Worm (Caenorhabditis elegans) whole organism, L4 larva: ENCODE results near the gene C06C3.4.
A peak's percentile ranks its signal among the peaks of the same experiment; 100 is the strongest.

Source experiments
- D1046.2 ChIP-seq: fragments of 200-800 bp; sonication (Bioruptor generic); IDR thresholded peaks from 2 replicates; pipeline ENCODE4 v1.3.6; 2022; ENCODE audit warnings: missing genetic modification characterization, missing compliant biosample characterization
- F37D6.2 ChIP-seq: sonication (generic microtip); optimal IDR thresholded peaks from 2 replicates; lab custom pipeline; 2016; ENCODE audit warnings: mild to moderate bottlenecking, missing genetic modification characterization, missing compliant biosample characterization
- F44E2.7 ChIP-seq: fragments of 200-800 bp; sonication (Bioruptor generic); IDR thresholded peaks from 2 replicates; pipeline ENCODE4 v2.1.2; 2022; ENCODE audit warnings: missing genetic modification characterization, missing compliant biosample characterization
- R02D3.7 ChIP-seq: fragments of 150-350 bp; sonication (generic microtip); optimal IDR thresholded peaks from 3 replicates; lab custom pipeline; 2014; ENCODE audit warnings: missing biosample characterization, missing genetic modification characterization
- T26A8.4 ChIP-seq: fragments of 200-800 bp; sonication (Bioruptor generic); IDR thresholded peaks from 2 replicates; pipeline ENCODE4 v1.3.6; 2022; ENCODE audit warnings: missing genetic modification characterization, missing compliant biosample characterization
- Y48G9A.11 ChIP-seq: fragments of 200-800 bp; sonication (Bioruptor generic); IDR thresholded peaks from 2 replicates; pipeline ENCODE4 v1.3.6; 2022; ENCODE audit warnings: missing genetic modification reagents, missing genetic modification characterization, missing compliant biosample characterization
- aly-2 ChIP-seq: sonication (generic microtip); optimal IDR thresholded peaks from 2 replicates; lab custom pipeline; 2018; ENCODE audit warnings: missing biosample characterization, missing genetic modification characterization
- ceh-20 ChIP-seq: fragments of 200-800 bp; sonication (Bioruptor generic); IDR thresholded peaks from 2 replicates; pipeline ENCODE4 v1.3.6; 2022; ENCODE audit warnings: missing genetic modification reagents, missing genetic modification characterization, missing compliant biosample characterization
- daf-16 ChIP-seq, 3 experiments: sonication (generic microtip); optimal IDR thresholded peaks; 2 replicates each; lab custom pipeline; 2016 to 2017; ENCODE audit warnings: missing genetic modification characterization in 3 of 3, missing genetic modification reagents in 3 of 3, mild to moderate bottlenecking in 2 of 3, missing compliant biosample characterization in 2 of 3, missing biosample characterization in 1 of 3, moderate library complexity in 1 of 3
- fkh-10 ChIP-seq: fragments of 150-350 bp; optimal IDR thresholded peaks from 2 replicates; lab custom pipeline; 2014; ENCODE audit warnings: missing biosample characterization, missing genetic modification reagents, missing genetic modification characterization
- fos-1 ChIP-seq: fragments of 150-350 bp; optimal IDR thresholded peaks from 2 replicates; lab custom pipeline; 2014; ENCODE audit warnings: missing biosample characterization, missing genetic modification characterization
- hif-1 ChIP-seq, 2 experiments: sonication (generic microtip); optimal IDR thresholded peaks; 2 replicates each; lab custom pipeline; 2016 to 2017; ENCODE audit warnings: missing compliant biosample characterization in 2 of 2, missing genetic modification characterization in 2 of 2, missing genetic modification reagents in 2 of 2, missing genotype in 2 of 2, mild to moderate bottlenecking in 1 of 2
- hlh-11 ChIP-seq: fragments of 200-800 bp; sonication (Bioruptor generic); optimal IDR thresholded peaks from 2 replicates; lab custom pipeline; 2018; ENCODE audit warnings: mild to moderate bottlenecking, missing genetic modification characterization, missing compliant biosample characterization
- lin-1 ChIP-seq: fragments of 200-800 bp; sonication (Bioruptor generic); IDR thresholded peaks from 2 replicates; pipeline ENCODE4 v1.3.6; 2022; ENCODE audit warnings: missing genetic modification reagents, missing genetic modification characterization, missing compliant biosample characterization
- mes-2 ChIP-seq: sonication (generic microtip); optimal IDR thresholded peaks from 2 replicates; lab custom pipeline; 2016; ENCODE audit warnings: missing genotype, mild to moderate bottlenecking, missing genetic modification characterization, missing compliant biosample characterization; ENCODE audit not compliant: poor library complexity, severe bottlenecking
- nhr-10 ChIP-seq: fragments of 150-350 bp; optimal IDR thresholded peaks from 2 replicates; lab custom pipeline; 2014; ENCODE audit warnings: missing biosample characterization, missing genetic modification characterization
- nhr-28 ChIP-seq: fragments of 150-350 bp; optimal IDR thresholded peaks from 2 replicates; lab custom pipeline; 2014; ENCODE audit warnings: missing biosample characterization, missing genetic modification characterization
- nhr-48 ChIP-seq: sonication (generic microtip); optimal IDR thresholded peaks from 2 replicates; lab custom pipeline; 2016; ENCODE audit warnings: mild to moderate bottlenecking, missing genetic modification characterization, missing compliant biosample characterization
- nhr-77 ChIP-seq: fragments of 150-350 bp; optimal IDR thresholded peaks from 2 replicates; lab custom pipeline; 2014; ENCODE audit warnings: missing biosample characterization, missing genetic modification characterization
- pha-4 ChIP-seq, 2 experiments: fragments of 150-350 bp in 1 of 2; fragments of 200-800 bp in 1 of 2; sonication (Bioruptor generic) in 1 of 2; IDR thresholded peaks in 1 of 2; optimal IDR thresholded peaks in 1 of 2; 2 replicates each; pipeline versions ENCODE4 v1.3.6 to Lab custom; 2014 to 2022; ENCODE audit warnings: missing genetic modification characterization in 2 of 2, missing genetic modification reagents in 2 of 2, missing biosample characterization in 1 of 2, missing compliant biosample characterization in 1 of 2
- saeg-2 ChIP-seq: fragments of 200-800 bp; sonication (Bioruptor generic); IDR thresholded peaks from 2 replicates; pipeline ENCODE4 v1.3.6; 2022; ENCODE audit warnings: missing genetic modification reagents, missing genetic modification characterization, missing compliant biosample characterization
- sdz-12 ChIP-seq: fragments of 200-800 bp; sonication (Bioruptor generic); optimal IDR thresholded peaks from 2 replicates; lab custom pipeline; 2018; ENCODE audit warnings: mild to moderate bottlenecking, missing genetic modification characterization, missing compliant biosample characterization
- set-16 ChIP-seq: fragments of 200-800 bp; sonication (Bioruptor generic); IDR thresholded peaks from 2 replicates; pipeline ENCODE4 v1.3.6; 2022; ENCODE audit warnings: missing genetic modification reagents, missing genetic modification characterization, missing compliant biosample characterization
- snpc-1.2 ChIP-seq: fragments of 200-800 bp; sonication (Bioruptor generic); IDR thresholded peaks from 2 replicates; pipeline ENCODE4 v1.3.6; 2022; ENCODE audit warnings: missing genetic modification reagents, missing genetic modification characterization, missing compliant biosample characterization
- spr-1 ChIP-seq: sonication (generic microtip); optimal IDR thresholded peaks from 2 replicates; lab custom pipeline; 2016; ENCODE audit warnings: mild to moderate bottlenecking, missing genetic modification characterization, missing compliant biosample characterization
- unc-130 ChIP-seq: sonication (generic microtip); optimal IDR thresholded peaks from 2 replicates; lab custom pipeline; 2016; ENCODE audit warnings: missing genetic modification reagents, missing genetic modification characterization, missing compliant biosample characterization
- ztf-11 ChIP-seq: fragments of 150-350 bp; optimal IDR thresholded peaks from 2 replicates; lab custom pipeline; 2014; ENCODE audit warnings: missing biosample characterization, missing genetic modification characterization

C06C3.4 gene

ce11 chrII:9418843-9419532 is 45.9 kb downstream of the C06C3.4 start (continued):
- TF ChIP-seq hlh-11 (tag; lab: Kevin White, UChicago) (peak; percentile 3), nhr-28 (peak; percentile 37), spr-1 (tag; lab: Kevin White, UChicago) (no peak), T26A8.4 (no peak), daf-16 (GFP tag; optimal IDR thresholded peaks at IDR 0.05; lab: Kevin White, UChicago) (no peak), daf-16 (tag; optimal IDR thresholded peaks at IDR 0.05; lab: Kevin White, UChicago) (peak; percentile 10), R02D3.7 (tag; lab: Kevin White, UChicago) (no peak), set-16 (GFP tag; lab: Robert Waterston, UW) (no peak), lin-1 (no peak), mes-2 (tag; lab: Kevin White, UChicago) (no peak), hif-1 (tag; optimal IDR thresholded peaks at IDR 0.05; lab: Kevin White, UChicago) (no peak), D1046.2 (GFP tag; lab: Robert Waterston, UW) (no peak), pha-4 (GFP tag; IDR thresholded peaks at IDR 0.05; lab: Robert Waterston, UW) (no peak), pha-4 (tag; optimal IDR thresholded peaks at IDR 0.05; lab: Kevin White, UChicago) (no peak), unc-130 (GFP tag; lab: Kevin White, UChicago) (no peak), nhr-77 (tag; lab: Kevin White, UChicago) (no peak), Y48G9A.11 (no peak), aly-2 (tag; lab: Kevin White, UChicago) (no peak), ztf-11 (no peak), snpc-1.2 (GFP tag; lab: Robert Waterston, UW) (no peak), fos-1 (no peak), sdz-12 (GFP tag; lab: Kevin White, UChicago) (no peak), F37D6.2 (tag; lab: Kevin White, UChicago) (no peak), nhr-10 (tag; lab: Kevin White, UChicago) (no peak), ceh-20 (GFP tag; lab: Robert Waterston, UW) (no peak), F44E2.7 (GFP tag; lab: Robert Waterston, UW) (no peak)

- TF ChIP-seq nhr-48 (tag; lab: Kevin White, UChicago) (no peak), set-16 (GFP tag; lab: Robert Waterston, UW) (no peak), fkh-10 (GFP tag; lab: Kevin White, UChicago) (no peak), saeg-2 (no peak)
Measured at ce11 chrII:9421969-9422368, 48.9 kb downstream of the C06C3.4 start, which contains the start of gene M176.11. Gene M176.11 (plus strand): TSS chrII:9422269.
